Fruit fly (Drosophila melanogaster): ENCODE results near the gene CG34316.

Gene CG34316

dm6 chr3R:15218824-15219576, 11.4 kb upstream of the CG34316 start, which contains the start of the genes SIDL and CG12241 (continued):
- peak; percentile 82 for TF ChIP-seq BtbVII (GFP tag; optimal IDR thresholded peaks at IDR 0.05)
- peak; percentile 92 for TF ChIP-seq NFAT (GFP tag; IDR thresholded peaks at IDR 0.05)
- peak; percentile 18 for TF ChIP-seq CG15601 (tag; optimal IDR thresholded peaks at IDR 0.05)
- TF ChIP-seq HLH3B (GFP tag; IDR thresholded peaks at IDR 0.05): peak; percentile 92
- TF ChIP-seq schlank (tag; optimal IDR thresholded peaks at IDR 0.05): peak; percentile 32
- peak; percentile 66 for TF ChIP-seq trh (GFP tag; optimal IDR thresholded peaks at IDR 0.05)
- no peak for TF ChIP-seq CG2129 (GFP tag; IDR thresholded peaks at IDR 0.05; ENCODE audit: partially characterized antibody)
- TF ChIP-seq dimm (GFP tag; IDR thresholded peaks at IDR 0.05): no peak
- peak; percentile 77 for TF ChIP-seq ERR (GFP tag; optimal IDR thresholded peaks at IDR 0.05)
- TF ChIP-seq chn (GFP tag; optimal IDR thresholded peaks at IDR 0.05): peak; percentile 74
- peak; percentile 86 for TF ChIP-seq CG17829 (tag; optimal IDR thresholded peaks at IDR 0.05)
- peak; percentile 64 for TF ChIP-seq CG18764 (GFP tag; optimal IDR thresholded peaks at IDR 0.05)
- no peak for TF ChIP-seq aop (GFP tag; IDR thresholded peaks at IDR 0.05)
- peak; percentile 93 for TF ChIP-seq CG11456 (GFP tag; IDR thresholded peaks at IDR 0.05)
- TF ChIP-seq bcd (GFP tag; optimal IDR thresholded peaks at IDR 0.05): peak; percentile 87
- peak; percentile 67 for TF ChIP-seq CG4820 (GFP tag; optimal IDR thresholded peaks at IDR 0.05)
- TF ChIP-seq CG3838 (GFP tag; optimal IDR thresholded peaks at IDR 0.05): peak; percentile 68
- TF ChIP-seq CG9817 (tag; optimal IDR thresholded peaks at IDR 0.05): peak; percentile 71
- TF ChIP-seq al (GFP tag; IDR thresholded peaks at IDR 0.05): peak; percentile 94
- TF ChIP-seq CG1529 (GFP tag; optimal IDR thresholded peaks at IDR 0.05): no peak
- TF ChIP-seq Ets97D (GFP tag; optimal IDR thresholded peaks at IDR 0.05): peak; percentile 79
- peak; percentile 57 for TF ChIP-seq NC2β (GFP tag; optimal IDR thresholded peaks at IDR 0.05)
- TF ChIP-seq CG43689 (GFP tag; IDR thresholded peaks at IDR 0.05): no peak
- TF ChIP-seq Deaf1 (tag; optimal IDR thresholded peaks at IDR 0.05): no peak
- no peak for TF ChIP-seq abd-A (tag; optimal IDR thresholded peaks at IDR 0.05)
- TF ChIP-seq wdn (GFP tag; IDR thresholded peaks at IDR 0.05): peak; percentile 70
- TF ChIP-seq Fer1 (GFP tag; optimal IDR thresholded peaks at IDR 0.05): peak; percentile 79
- TF ChIP-seq Hr78 (GFP tag; optimal IDR thresholded peaks at IDR 0.05): no peak
- TF ChIP-seq CG12104 (GFP tag; optimal IDR thresholded peaks at IDR 0.05): peak; percentile 66
- TF ChIP-seq sd (tag; optimal IDR thresholded peaks at IDR 0.05): no peak
- peak; percentile 79; the same call in 2 of the 3 replicates for TF ChIP-seq CG3726 (GFP tag; IDR thresholded peaks at IDR 0.05)
- TF ChIP-seq CG11696 (GFP tag; IDR thresholded peaks at IDR 0.05): peak; percentile 88
- TF ChIP-seq otp (GFP tag; IDR thresholded peaks at IDR 0.05): no peak
- peak; percentile 59 for TF ChIP-seq BEAF-32 (GFP tag; optimal IDR thresholded peaks at IDR 0.05)
- TF ChIP-seq CG7963 (GFP tag; IDR thresholded peaks at IDR 0.05; ENCODE audit: partially characterized antibody): no peak
- no peak for TF ChIP-seq CG3163 (GFP tag; optimal IDR thresholded peaks at IDR 0.05)
- peak; percentile 70 for TF ChIP-seq Hr3 (GFP tag; optimal IDR thresholded peaks at IDR 0.05)
- peak; percentile 79 for TF ChIP-seq Dek (tag; optimal IDR thresholded peaks at IDR 0.05)
- TF ChIP-seq so (GFP tag; IDR thresholded peaks at IDR 0.05): no peak
- no peak for TF ChIP-seq Usf (GFP tag; optimal IDR thresholded peaks at IDR 0.05)
- no peak for TF ChIP-seq CG8290 (GFP tag; optimal IDR thresholded peaks at IDR 0.05)
- TF ChIP-seq CG8290 (tag; optimal IDR thresholded peaks at IDR 0.05): no peak
- peak; percentile 18 for TF ChIP-seq CG13123 (GFP tag; optimal IDR thresholded peaks at IDR 0.05)
- TF ChIP-seq CG15479 (GFP tag; optimal IDR thresholded peaks at IDR 0.05): peak; percentile 25
- peak; percentile 15 for TF ChIP-seq CG7786 (GFP tag; optimal IDR thresholded peaks at IDR 0.05)
- TF ChIP-seq ssp (GFP tag; IDR thresholded peaks at IDR 0.05): peak; percentile 85
- TF ChIP-seq NC2α (GFP tag; optimal IDR thresholded peaks at IDR 0.05): no peak
- TF ChIP-seq tna (GFP tag; IDR thresholded peaks at IDR 0.05; ENCODE audit: partially characterized antibody): no peak
- peak; percentile 73 for TF ChIP-seq NK7.1 (GFP tag; optimal IDR thresholded peaks at IDR 0.05)
- no peak for TF ChIP-seq CG1832 (GFP tag; optimal IDR thresholded peaks at IDR 0.05)

All from whole organism, embryonic.